Worm (Caenorhabditis elegans): Measurements from ENCODE around the gene hal-3.
A peak's percentile ranks its signal among the peaks of the same experiment; 100 is the strongest.

Gene hal-3

ce11 chrII:9619402-9619862 is 2.5 kb upstream of the hal-3 start (continued):
- no peak for TF ChIP-seq nhr-10 (tag; optimal IDR thresholded peaks at IDR 0.05)
- TF ChIP-seq T20F7.1 (GFP tag; optimal IDR thresholded peaks at IDR 0.05) = peak; percentile 43
- TF ChIP-seq nhr-48 (tag; optimal IDR thresholded peaks at IDR 0.05) = no peak

DNA sequence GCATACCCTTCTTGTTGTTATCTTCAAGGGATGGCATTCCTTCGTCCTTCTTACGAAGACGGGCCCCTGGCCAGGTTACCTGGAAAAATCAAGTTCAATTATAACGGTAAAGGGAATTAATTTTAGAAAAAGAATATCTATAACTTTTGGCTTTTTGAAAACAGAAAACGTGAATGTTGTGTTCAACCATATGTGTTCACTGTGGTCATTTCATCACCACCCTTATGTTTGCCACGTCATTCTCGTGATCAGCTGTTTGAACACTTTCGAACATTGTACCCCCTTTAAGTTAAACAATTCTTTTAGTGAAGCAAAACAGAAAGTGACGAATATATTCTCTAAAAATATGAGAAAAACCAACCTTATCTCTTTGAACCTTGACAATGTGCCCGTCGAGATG is 1.8 kb upstream of the hal-3 start:
- TF ChIP-seq nhr-11 (tag; optimal IDR thresholded peaks at IDR 0.05) (no peak), Y75B8A.6 (GFP tag; IDR thresholded peaks at IDR 0.05) (0 out of 2 replicates have a peak, but pooled peaks have one; percentile 32), vab-7 (GFP tag; IDR thresholded peaks at IDR 0.05) (no peak), lim-7 (GFP tag; IDR thresholded peaks at IDR 0.05) (peak; percentile 31; the same call in 1 of the 2 replicates)

DNA sequence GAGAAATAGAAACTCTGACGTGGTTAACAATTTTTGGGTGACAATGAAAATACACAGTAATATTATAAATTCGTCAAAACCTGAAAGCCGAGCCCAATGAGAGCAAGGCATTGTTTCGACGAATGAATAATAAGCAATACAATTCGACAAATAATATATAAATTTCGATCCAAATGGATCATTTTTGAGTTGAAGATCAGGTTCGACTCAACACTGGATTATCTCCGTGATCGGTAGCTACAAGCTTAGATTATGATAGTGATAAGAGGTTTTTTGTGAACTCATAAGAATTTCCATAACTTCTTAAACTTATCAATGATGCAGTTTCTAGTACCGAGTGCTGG is 949 bp upstream of the hal-3 start:
- peak; percentile 19; the same call in 1 of the 2 replicates for TF ChIP-seq dmd-6 (GFP tag; IDR thresholded peaks at IDR 0.05)
- TF ChIP-seq dmd-8 (GFP tag; IDR thresholded peaks at IDR 0.05) = no peak
- no peak for TF ChIP-seq hmg-1.1 (GFP tag; IDR thresholded peaks at IDR 0.05)
- peak; percentile 12 for TF ChIP-seq lin-15B (tag; optimal IDR thresholded peaks at IDR 0.05)
- TF ChIP-seq aha-1 (tag) = peak; percentile 76
- TF ChIP-seq zip-2 (tag; optimal IDR thresholded peaks at IDR 0.05) = no peak
- TF ChIP-seq zfp-3 (GFP tag; conservative IDR thresholded peaks at IDR 0.05) = no peak; the same call in 1 of the 2 replicates
- no peak for TF ChIP-seq madf-9 (GFP tag; conservative IDR thresholded peaks at IDR 0.05)
- TF ChIP-seq fos-1 (tag; optimal IDR thresholded peaks at IDR 0.05) = peak; percentile 27
- no peak for TF ChIP-seq ceh-82 (tag; optimal IDR thresholded peaks at IDR 0.05)
- TF ChIP-seq sdz-12 (GFP tag; optimal IDR thresholded peaks at IDR 0.05) = no peak
- no peak for TF ChIP-seq unc-39 (tag; optimal IDR thresholded peaks at IDR 0.05)
- TF ChIP-seq zag-1 (tag; optimal IDR thresholded peaks at IDR 0.05) = no peak
- peak; percentile 10 for TF ChIP-seq duxl-1 (tag; optimal IDR thresholded peaks at IDR 0.05; ENCODE audit: poor library complexity)
- TF ChIP-seq attf-4 (tag; optimal IDR thresholded peaks at IDR 0.05) = no peak
- no peak for TF ChIP-seq nhr-28 (tag; optimal IDR thresholded peaks at IDR 0.05)
- no peak for TF ChIP-seq F37D6.2 (tag; optimal IDR thresholded peaks at IDR 0.05)
- no peak for TF ChIP-seq nhr-77 (tag; optimal IDR thresholded peaks at IDR 0.05)
- TF ChIP-seq Y48G9A.11 (GFP tag; IDR thresholded peaks at IDR 0.05) = no peak
- TF ChIP-seq ceh-44 (GFP tag; IDR thresholded peaks at IDR 0.05) = 0 out of 2 replicates have a peak, but pooled peaks have one; percentile 7
- no peak for TF ChIP-seq nhr-25 (tag; optimal IDR thresholded peaks at IDR 0.05; ENCODE audit: borderline replicate concordance, insufficient read depth)
- no peak for TF ChIP-seq ZK337.2 (GFP tag; IDR thresholded peaks at IDR 0.05)

ce11 chrII:9614728-9615127 is 2.2 kb downstream of the hal-3 start, which contains the start of gene hlh-6:
Gene hlh-6, minus strand, starts transcription at chrII:9614828.
- no peak for TF ChIP-seq nhr-42 (GFP tag; IDR thresholded peaks at IDR 0.05)
- TF ChIP-seq daf-8 (GFP tag; IDR thresholded peaks at IDR 0.05) = no peak
- TF ChIP-seq pha-4 (GFP tag; IDR thresholded peaks at IDR 0.05) = no peak
- no peak for TF ChIP-seq pha-4 (tag; optimal IDR thresholded peaks at IDR 0.05)
- TF ChIP-seq ztf-7 (tag; optimal IDR thresholded peaks at IDR 0.05) = no peak
- no peak for TF ChIP-seq saeg-2 (GFP tag; IDR thresholded peaks at IDR 0.05)
- no peak for TF ChIP-seq D1046.2 (GFP tag; IDR thresholded peaks at IDR 0.05)
- no peak for TF ChIP-seq lir-3 (tag; optimal IDR thresholded peaks at IDR 0.05)
- no peak for TF ChIP-seq ztf-11 (tag; optimal IDR thresholded peaks at IDR 0.05)
- no peak for TF ChIP-seq madf-9 (GFP tag; conservative IDR thresholded peaks at IDR 0.05)
- no peak for TF ChIP-seq F37D6.2 (tag; optimal IDR thresholded peaks at IDR 0.05)
- no peak for TF ChIP-seq fkh-10 (GFP tag; optimal IDR thresholded peaks at IDR 0.05)
- TF ChIP-seq dpl-1 (GFP tag; optimal IDR thresholded peaks at IDR 0.05) = no peak
- no peak for TF ChIP-seq sdz-12 (GFP tag; optimal IDR thresholded peaks at IDR 0.05)
- no peak for TF ChIP-seq gei-8 (GFP tag; optimal IDR thresholded peaks at IDR 0.05)
- TF ChIP-seq spr-3 (GFP tag; optimal IDR thresholded peaks at IDR 0.05) = no peak
- no peak for TF ChIP-seq zag-1 (tag; optimal IDR thresholded peaks at IDR 0.05)
- TF ChIP-seq dmd-8 (GFP tag; IDR thresholded peaks at IDR 0.05) = no peak
- TF ChIP-seq egl-27 (tag; optimal IDR thresholded peaks at IDR 0.05) = no peak
- no peak for TF ChIP-seq ces-1 (GFP tag; optimal IDR thresholded peaks at IDR 0.05)
- TF ChIP-seq nhr-77 (tag; optimal IDR thresholded peaks at IDR 0.05) = no peak

All from whole organism, L4 larva.